Worm (Caenorhabditis elegans) whole organism, midembryonic: Measurements from ENCODE around the gene ocr-4.

Experiments used
- flt-1 ChIP-seq: fragments of 200-800 bp; sonication (Bioruptor generic); IDR thresholded peaks from 2 replicates; pipeline ENCODE4 v1.3.6; 2022; ENCODE audit warnings: missing genetic modification characterization, missing compliant biosample characterization
- ref-1 ChIP-seq: fragments of 200-800 bp; sonication (Bioruptor generic); conservative IDR thresholded peaks from 2 replicates; pipeline ENCODE4 v1.3.6; 2022; ENCODE audit warnings: missing genetic modification reagents, missing genetic modification characterization, missing compliant biosample characterization

- TF ChIP-seq flt-1 (GFP tag; lab: Robert Waterston, UW) (no peak), ref-1 (GFP tag; lab: Robert Waterston, UW) (no peak)
These were observed 43.9 kb upstream of the ocr-4 start, which contains the start of gene T12B3.2 for ce11 chrIV:7376511-7376910.
